Worm (Caenorhabditis elegans): Measurements from ENCODE around the gene F28B12.6.

The F28B12.6 gene

DNA sequence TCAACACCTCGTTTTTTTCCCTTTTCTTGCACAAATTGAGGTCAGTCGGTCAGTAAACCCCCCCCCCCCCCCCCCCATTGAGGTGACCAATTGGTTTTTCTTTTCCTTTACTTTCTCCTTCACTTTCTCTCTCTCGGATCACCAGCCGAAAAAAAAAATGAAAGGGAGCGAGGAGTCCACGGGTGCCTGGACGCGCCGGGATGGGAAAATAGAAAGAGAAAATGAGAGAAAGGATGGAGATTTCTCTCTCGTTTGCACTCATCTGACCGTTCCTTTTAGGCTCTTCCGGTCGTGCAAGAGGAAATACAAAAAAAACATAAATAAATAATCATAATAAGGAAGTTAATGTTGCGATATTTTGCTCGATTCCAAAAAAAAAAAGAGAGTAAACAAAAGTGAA, 41.6 kb upstream of the F28B12.6 start:
- peak; percentile 100 for TF ChIP-seq blmp-1 (tag; optimal IDR thresholded peaks at IDR 0.05)
- TF ChIP-seq fkh-8 (tag; optimal IDR thresholded peaks at IDR 0.05), result no peak
- TF ChIP-seq F16B12.6 (tag; optimal IDR thresholded peaks at IDR 0.05), result no peak

DNA sequence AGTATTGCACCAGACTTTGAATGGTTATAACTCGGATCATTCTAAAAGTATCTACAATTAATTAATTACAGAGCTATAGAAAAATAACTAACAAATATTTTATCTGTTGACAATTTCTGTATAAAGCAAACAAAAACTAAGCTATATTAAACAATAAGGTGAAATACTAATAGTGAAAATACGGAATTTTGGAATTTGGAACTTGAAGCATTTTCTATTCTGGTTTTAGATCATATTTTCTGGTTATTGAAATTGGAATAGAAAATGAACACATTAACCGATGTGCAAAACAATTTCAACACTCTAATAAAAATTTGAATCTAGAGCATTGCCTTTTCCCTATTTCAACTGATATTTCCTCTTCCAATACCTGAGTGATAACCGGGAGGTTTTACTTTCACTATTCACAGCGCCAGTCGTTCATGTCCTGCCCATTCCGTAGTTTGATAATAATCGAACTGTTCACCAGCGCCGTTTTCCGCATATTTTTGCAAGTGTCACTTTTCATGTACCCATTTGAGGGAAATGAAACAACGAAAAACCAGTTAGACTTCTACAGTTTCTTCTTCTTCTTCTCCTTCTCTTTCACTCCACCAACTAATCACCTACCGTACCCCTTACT, 40.7 kb upstream of the F28B12.6 start:
- TF ChIP-seq blmp-1 (tag; optimal IDR thresholded peaks at IDR 0.05) (peak; percentile 55), unc-30 (tag; optimal IDR thresholded peaks at IDR 0.05) (no peak)

DNA sequence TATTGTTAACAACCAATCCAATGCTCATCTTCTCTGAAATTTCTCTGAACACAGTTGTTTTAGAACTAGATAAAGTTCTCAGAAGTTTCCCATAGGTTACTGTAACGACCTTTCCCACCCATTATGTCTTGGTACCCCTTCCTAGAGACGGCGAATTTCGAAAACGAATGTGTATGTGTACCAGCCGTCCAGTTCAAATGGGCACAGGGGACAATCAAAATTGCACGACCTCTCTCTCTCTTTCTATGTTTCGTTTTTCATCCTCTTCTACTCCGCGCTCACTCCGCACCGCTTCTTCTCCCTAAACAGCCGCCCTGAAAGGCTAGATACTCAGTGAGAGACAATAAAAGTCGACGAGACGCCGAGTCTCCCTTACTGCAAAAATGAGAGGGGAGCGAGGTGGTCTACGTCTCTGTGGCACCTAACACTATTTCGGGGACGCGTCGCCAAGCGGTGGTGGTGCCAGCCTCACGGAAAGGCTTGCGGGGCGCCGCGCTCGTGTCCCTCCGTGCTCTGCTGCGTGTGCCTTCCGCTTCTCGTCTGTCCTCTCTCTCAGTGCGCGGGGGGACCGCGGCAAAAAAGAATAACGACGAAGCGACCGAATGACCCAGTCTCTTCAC, 39.1 kb upstream of the F28B12.6 start:
- TF ChIP-seq fkh-10 (GFP tag; optimal IDR thresholded peaks at IDR 0.05), result no peak
- no peak for TF ChIP-seq unc-86 (tag; optimal IDR thresholded peaks at IDR 0.05)
- TF ChIP-seq mab-9 (GFP tag; IDR thresholded peaks at IDR 0.05), result no peak
- TF ChIP-seq efl-1 (optimal IDR thresholded peaks at IDR 0.05), result no peak
- peak in 1 of 2 experiments; percentile 71 for TF ChIP-seq efl-1 (GFP tag; optimal IDR thresholded peaks at IDR 0.05 in 1 of 2)
- TF ChIP-seq C04F5.9 (tag; optimal IDR thresholded peaks at IDR 0.05), result no peak
- TF ChIP-seq F16B12.6 (tag; optimal IDR thresholded peaks at IDR 0.05), result no peak
- no peak for TF ChIP-seq hpl-2 (GFP tag; optimal IDR thresholded peaks at IDR 0.05)
- no peak for TF ChIP-seq nhr-84 (tag; optimal IDR thresholded peaks at IDR 0.05)
- TF ChIP-seq ztf-11 (tag; optimal IDR thresholded peaks at IDR 0.05), result peak in 1 of 2 experiments; percentile 12
- TF ChIP-seq xbp-1 (tag; optimal IDR thresholded peaks at IDR 0.05), result no peak
- no peak for TF ChIP-seq aly-2 (tag; optimal IDR thresholded peaks at IDR 0.05)
- no peak for TF ChIP-seq nhr-85 (tag)
- TF ChIP-seq sox-4 (tag; optimal IDR thresholded peaks at IDR 0.05), result no peak
- TF ChIP-seq isw-1 (GFP tag; IDR thresholded peaks at IDR 0.05), result no peak
- TF ChIP-seq lir-3 (tag; optimal IDR thresholded peaks at IDR 0.05; ENCODE audit: poor library complexity), result no peak
- TF ChIP-seq C34B4.2 (tag; optimal IDR thresholded peaks at IDR 0.05), result no peak
- no peak for TF ChIP-seq lsy-2 (tag; optimal IDR thresholded peaks at IDR 0.05)
- no peak for TF ChIP-seq sptf-1 (tag; optimal IDR thresholded peaks at IDR 0.05)
- no peak for TF ChIP-seq mdl-1 (tag; optimal IDR thresholded peaks at IDR 0.05)
- TF ChIP-seq lin-39 (tag; optimal IDR thresholded peaks at IDR 0.05), result no peak
- TF ChIP-seq snpc-4 (tag; optimal IDR thresholded peaks at IDR 0.05), result no peak
- TF ChIP-seq snu-23 (GFP tag; optimal IDR thresholded peaks at IDR 0.05), result no peak
- no peak for TF ChIP-seq hlh-17 (GFP tag; optimal IDR thresholded peaks at IDR 0.05; ENCODE audit: borderline replicate concordance)
- TF ChIP-seq ceh-90 (tag; optimal IDR thresholded peaks at IDR 0.05), result no peak
- no peak for TF ChIP-seq tbx-2 (tag; optimal IDR thresholded peaks at IDR 0.05)
- no peak for TF ChIP-seq alr-1 (tag; optimal IDR thresholded peaks at IDR 0.05; ENCODE audit: borderline replicate concordance)
- TF ChIP-seq ztf-4 (tag; optimal IDR thresholded peaks at IDR 0.05), result peak; percentile 58
- no peak for TF ChIP-seq lin-35 (GFP tag; optimal IDR thresholded peaks at IDR 0.05)
- TF ChIP-seq tlp-1 (tag; optimal IDR thresholded peaks at IDR 0.05), result no peak
- peak; percentile 12 for TF ChIP-seq nhr-47 (tag; optimal IDR thresholded peaks at IDR 0.05)
- peak; percentile 66 for TF ChIP-seq blmp-1 (tag; optimal IDR thresholded peaks at IDR 0.05)
- no peak for TF ChIP-seq lin-13 (GFP tag; optimal IDR thresholded peaks at IDR 0.05)
- no peak for TF ChIP-seq ceh-88 (GFP tag; IDR thresholded peaks at IDR 0.05)
- no peak for TF ChIP-seq pax-3 (tag; optimal IDR thresholded peaks at IDR 0.05)
- no peak for TF ChIP-seq efl-3 (GFP tag; optimal IDR thresholded peaks at IDR 0.05)
- TF ChIP-seq jun-1 (tag; optimal IDR thresholded peaks at IDR 0.05), result peak; percentile 23
- no peak for TF ChIP-seq fos-1 (tag; optimal IDR thresholded peaks at IDR 0.05)
- TF ChIP-seq skn-1 (tag; optimal IDR thresholded peaks at IDR 0.05), result no peak
- TF ChIP-seq unc-62 (GFP tag; optimal IDR thresholded peaks at IDR 0.05), result no peak
- peak; percentile 20 for TF ChIP-seq rnt-1 (tag; optimal IDR thresholded peaks at IDR 0.05)
- TF ChIP-seq fkh-8 (tag; optimal IDR thresholded peaks at IDR 0.05), result no peak
- TF ChIP-seq nhr-237 (tag; optimal IDR thresholded peaks at IDR 0.05), result no peak
- no peak for TF ChIP-seq nhr-28 (tag; optimal IDR thresholded peaks at IDR 0.05)
- TF ChIP-seq ceh-63 (GFP tag; optimal IDR thresholded peaks at IDR 0.05), result no peak
- TF ChIP-seq vab-15 (tag; optimal IDR thresholded peaks at IDR 0.05), result no peak
- TF ChIP-seq elt-3 (tag; optimal IDR thresholded peaks at IDR 0.05), result no peak
